Worm (Caenorhabditis elegans): ENCODE data around the gene Y102A11A.1.

DNA sequence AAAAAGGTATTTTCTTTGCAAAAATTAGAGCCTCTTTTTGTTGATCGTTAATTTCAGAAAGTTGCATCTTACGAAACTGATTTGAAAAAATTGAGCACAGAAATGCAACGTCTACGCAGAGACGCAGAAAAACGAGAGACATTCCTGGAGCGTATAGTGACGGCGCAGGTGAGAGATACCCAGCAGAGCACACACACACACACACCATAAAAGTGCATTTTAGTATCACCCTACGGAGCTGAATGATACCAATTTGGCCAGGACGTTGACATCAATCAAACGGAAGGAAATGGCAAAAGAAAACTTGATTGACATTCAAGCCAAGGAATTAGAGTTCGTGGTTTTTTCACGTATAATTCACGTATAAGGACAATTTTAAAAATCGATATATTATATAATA lies 37.1 kb upstream of the Y102A11A.1 start:
- no peak for TF ChIP-seq sptf-1 (tag; optimal IDR thresholded peaks at IDR 0.05)
- TF ChIP-seq nhr-237 (tag; optimal IDR thresholded peaks at IDR 0.05), result no peak
- TF ChIP-seq mep-1 (tag; optimal IDR thresholded peaks at IDR 0.05), result no peak
- TF ChIP-seq snpc-4 (tag; optimal IDR thresholded peaks at IDR 0.05), result no peak
- TF ChIP-seq unc-62 (GFP tag; optimal IDR thresholded peaks at IDR 0.05), result no peak
- no peak for TF ChIP-seq elt-1 (tag; optimal IDR thresholded peaks at IDR 0.05; ENCODE audit: borderline replicate concordance, insufficient read depth)
- TF ChIP-seq ztf-11 (tag; optimal IDR thresholded peaks at IDR 0.05), result no peak
- TF ChIP-seq nhr-12 (tag; optimal IDR thresholded peaks at IDR 0.05), result no peak
- TF ChIP-seq blmp-1 (tag; optimal IDR thresholded peaks at IDR 0.05), result no peak

Measured in whole organism, mixed stage, embryonic.